Worm (Caenorhabditis elegans): ENCODE results near the gene nrfl-1.

The nrfl-1 gene

DNA sequence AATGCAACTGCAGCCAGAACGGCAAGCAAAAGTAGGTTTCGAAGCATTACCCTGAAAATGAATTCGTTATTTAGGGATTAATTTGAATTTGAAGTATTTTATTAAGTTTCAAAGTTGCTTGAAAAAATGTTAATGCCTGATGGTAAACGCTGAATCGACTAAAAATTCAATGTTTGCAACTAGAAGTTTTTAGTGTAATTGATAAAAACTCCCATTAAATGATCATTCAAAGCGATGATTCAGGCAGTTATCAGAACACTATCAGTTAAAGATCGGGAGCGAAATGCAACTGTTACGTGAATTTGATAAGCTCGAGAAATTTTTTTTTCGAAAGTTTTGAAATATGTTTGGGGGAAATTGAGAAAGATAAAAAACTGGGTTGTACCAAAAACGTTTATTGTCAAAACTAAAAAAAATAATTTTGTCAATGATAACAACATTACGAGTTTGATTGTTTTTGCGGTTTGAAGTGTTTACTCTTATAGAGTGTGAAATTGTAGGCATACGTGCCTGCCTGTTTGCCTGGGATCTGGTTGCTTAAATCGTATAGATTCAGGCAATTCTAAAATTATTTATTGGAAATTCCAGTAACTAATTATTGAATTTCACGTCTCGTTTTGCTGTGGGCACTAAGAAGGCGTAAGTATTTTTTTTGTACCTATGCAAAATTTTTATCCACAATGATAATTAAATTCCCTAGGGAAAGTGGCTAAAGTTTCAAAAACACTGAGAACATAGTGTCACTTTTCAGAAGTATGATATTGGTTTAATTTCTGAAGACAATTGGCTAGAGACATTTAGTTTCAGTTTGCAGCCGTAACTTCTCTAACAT is 40.3 kb downstream of the nrfl-1 start, which contains the start of gene pcp-3:
TSS of gene pcp-3 (minus strand) at position 51 of the 832 bp plus-strand sequence.
- TF ChIP-seq ref-1 (GFP tag; conservative IDR thresholded peaks at IDR 0.05) (no peak), tab-1 (GFP tag; IDR thresholded peaks at IDR 0.05) (no peak), T22C8.4 (GFP tag; IDR thresholded peaks at IDR 0.05) (no peak), med-1 (GFP tag; optimal IDR thresholded peaks at IDR 0.05; ENCODE audit: insufficient read depth) (no peak), cog-1 (tag; optimal IDR thresholded peaks at IDR 0.05) (no peak), ztf-23 (GFP tag; IDR thresholded peaks at IDR 0.05) (no peak)

ce11 chrIV:9159863-9160262 is 41.0 kb downstream of the nrfl-1 start:
- TF ChIP-seq cog-1 (tag; optimal IDR thresholded peaks at IDR 0.05) (no peak), klf-2 (GFP tag; conservative IDR thresholded peaks at IDR 0.05) (no peak), T22C8.4 (GFP tag; IDR thresholded peaks at IDR 0.05) (no peak), ztf-29 (GFP tag; IDR thresholded peaks at IDR 0.05) (no peak), med-1 (GFP tag; optimal IDR thresholded peaks at IDR 0.05; ENCODE audit: insufficient read depth) (no peak), ref-1 (GFP tag; conservative IDR thresholded peaks at IDR 0.05) (no peak), flt-1 (GFP tag; IDR thresholded peaks at IDR 0.05) (no peak), ztf-23 (GFP tag; IDR thresholded peaks at IDR 0.05) (no peak), tab-1 (GFP tag; IDR thresholded peaks at IDR 0.05) (no peak)

DNA sequence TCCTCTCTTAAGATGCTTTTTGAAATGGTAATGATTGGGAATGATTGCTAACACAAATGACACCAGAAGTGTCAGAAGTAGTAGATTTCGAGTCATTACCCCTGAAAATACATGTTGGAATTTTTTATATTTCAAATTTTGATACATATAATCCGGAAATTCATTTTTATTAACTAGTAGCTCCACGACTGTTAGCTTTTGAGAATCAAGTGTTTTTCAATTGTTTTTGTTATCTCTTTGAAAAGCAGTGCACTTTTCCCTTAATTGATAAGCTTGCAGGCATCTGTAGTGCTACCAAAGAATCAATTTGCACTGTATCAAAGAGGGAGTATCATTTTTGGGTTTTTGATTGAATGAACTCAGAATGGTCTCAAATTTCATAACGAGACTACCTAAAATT is 46.1 kb downstream of the nrfl-1 start, which contains the start of gene pcp-2:
TSS of gene pcp-2 (minus strand) at position 101 of the 400 bp plus-strand sequence.
- no peak for TF ChIP-seq ztf-23 (GFP tag; IDR thresholded peaks at IDR 0.05)
- no peak for TF ChIP-seq med-1 (GFP tag; optimal IDR thresholded peaks at IDR 0.05; ENCODE audit: insufficient read depth)
- no peak for TF ChIP-seq cog-1 (tag; optimal IDR thresholded peaks at IDR 0.05)
- TF ChIP-seq ztf-29 (GFP tag; IDR thresholded peaks at IDR 0.05), result no peak
- no peak for TF ChIP-seq flt-1 (GFP tag; IDR thresholded peaks at IDR 0.05)
- TF ChIP-seq ref-1 (GFP tag; conservative IDR thresholded peaks at IDR 0.05), result no peak
- no peak for TF ChIP-seq tab-1 (GFP tag; IDR thresholded peaks at IDR 0.05)
- no peak for TF ChIP-seq T22C8.4 (GFP tag; IDR thresholded peaks at IDR 0.05)
- TF ChIP-seq klf-2 (GFP tag; conservative IDR thresholded peaks at IDR 0.05), result no peak

DNA sequence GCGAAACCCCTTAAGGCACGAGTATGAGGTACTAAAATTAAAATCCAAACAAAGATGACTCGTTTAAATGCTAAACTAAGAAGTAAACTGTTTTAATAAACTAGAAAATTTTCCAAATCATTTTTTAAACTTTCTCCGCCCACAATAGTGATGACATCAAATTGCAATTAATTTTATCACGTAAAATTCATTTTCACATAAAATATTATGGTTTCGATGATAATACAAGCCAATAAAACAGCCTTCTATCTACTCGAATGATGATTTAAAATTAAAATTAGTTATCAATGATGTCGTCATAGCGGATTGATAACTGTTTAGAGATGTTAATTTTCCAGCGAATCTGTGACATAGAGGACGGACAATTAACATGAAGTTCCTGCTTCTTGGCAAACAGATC is 46.8 kb downstream of the nrfl-1 start, which contains the start of gene C07C7.3:
TSS of gene C07C7.3 (plus strand) at position 371 of the 400 bp plus-strand sequence.
- TF ChIP-seq ref-1 (GFP tag; conservative IDR thresholded peaks at IDR 0.05) (no peak), tab-1 (GFP tag; IDR thresholded peaks at IDR 0.05) (no peak), ztf-29 (GFP tag; IDR thresholded peaks at IDR 0.05) (no peak), cog-1 (tag; optimal IDR thresholded peaks at IDR 0.05) (no peak), med-1 (GFP tag; optimal IDR thresholded peaks at IDR 0.05; ENCODE audit: insufficient read depth) (no peak), flt-1 (GFP tag; IDR thresholded peaks at IDR 0.05) (no peak), T22C8.4 (GFP tag; IDR thresholded peaks at IDR 0.05) (no peak), klf-2 (GFP tag; conservative IDR thresholded peaks at IDR 0.05) (no peak), ztf-23 (GFP tag; IDR thresholded peaks at IDR 0.05) (no peak)

DNA sequence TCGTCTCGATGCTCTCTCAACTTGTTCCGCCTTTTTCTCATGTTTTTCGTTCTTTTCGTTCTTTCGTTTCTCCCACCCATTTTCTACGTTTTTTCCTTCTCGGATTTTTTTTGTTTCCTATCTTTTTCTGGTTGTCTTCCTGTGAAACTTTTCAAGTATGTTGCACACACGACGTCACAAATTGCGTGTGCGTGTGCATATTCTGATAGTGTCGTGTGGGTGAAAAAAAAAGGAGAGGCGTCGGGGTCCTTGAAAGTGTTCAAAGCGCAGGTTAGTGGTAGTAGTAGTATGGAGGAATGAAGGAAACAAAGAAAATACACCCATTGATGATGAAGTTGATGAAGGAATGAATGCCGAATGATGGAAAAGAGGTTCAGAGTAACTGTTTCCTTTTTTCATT is 50.9 kb downstream of the nrfl-1 start:
- TF ChIP-seq ztf-23 (GFP tag; IDR thresholded peaks at IDR 0.05) (no peak), cog-1 (tag; optimal IDR thresholded peaks at IDR 0.05) (no peak), tab-1 (GFP tag; IDR thresholded peaks at IDR 0.05) (no peak), flt-1 (GFP tag; IDR thresholded peaks at IDR 0.05) (no peak), med-1 (GFP tag; optimal IDR thresholded peaks at IDR 0.05; ENCODE audit: insufficient read depth) (no peak), ref-1 (GFP tag; conservative IDR thresholded peaks at IDR 0.05) (no peak), ztf-29 (GFP tag; IDR thresholded peaks at IDR 0.05) (no peak), T22C8.4 (GFP tag; IDR thresholded peaks at IDR 0.05) (no peak)

Measured in whole organism, midembryonic.